Fruit fly (Drosophila melanogaster) whole organism, embryonic: ENCODE measurements around the gene Mgat4b.
A peak's percentile ranks its signal among the peaks of the same experiment; 100 is the strongest.

Source experiments
- B-H2 ChIP-seq: fragments of 200-800 bp; sonication (Bioruptor generic); optimal IDR thresholded peaks from 2 replicates; lab custom pipeline; 2018; ENCODE audit warnings: missing biosample characterization, mild to moderate bottlenecking, missing genetic modification characterization
- CG11085 ChIP-seq: fragments of 200-800 bp; sonication (Bioruptor generic); IDR thresholded peaks from 2 replicates; pipeline ENCODE4 v1.3.6; 2022; ENCODE audit warnings: missing biosample characterization, missing genetic modification characterization
- CG11247 ChIP-seq: fragments of 200-800 bp; sonication (Bioruptor generic); IDR thresholded peaks from 2 replicates; pipeline ENCODE4 v1.3.6; 2022; ENCODE audit warnings: missing biosample characterization, missing genetic modification characterization
- CG12071 ChIP-seq: fragments of 200-800 bp; sonication (Bioruptor generic); optimal IDR thresholded peaks from 3 replicates; lab custom pipeline; 2018; ENCODE audit warnings: missing biosample characterization, mild to moderate bottlenecking, missing genetic modification characterization
- CG14050 ChIP-seq: fragments of 200-800 bp; sonication (Bioruptor generic); IDR thresholded peaks from 3 replicates; pipeline ENCODE4 v1.3.6; 2022; ENCODE audit warnings: missing biosample characterization, missing genetic modification characterization
- CG15696 ChIP-seq: fragments of 200-800 bp; sonication (Bioruptor generic); optimal IDR thresholded peaks from 2 replicates; lab custom pipeline; 2019; ENCODE audit warnings: missing biosample characterization, mild to moderate bottlenecking, missing genetic modification characterization, moderate library complexity
- CG1603 ChIP-seq: fragments of 200-800 bp; sonication (Bioruptor generic); optimal IDR thresholded peaks from 2 replicates; lab custom pipeline; 2019; ENCODE audit warnings: missing biosample characterization, mild to moderate bottlenecking, missing genetic modification characterization, moderate library complexity
- CG17385 ChIP-seq: fragments of 200-800 bp; sonication (Bioruptor generic); optimal IDR thresholded peaks from 3 replicates; lab custom pipeline; 2018; ENCODE audit warnings: missing biosample characterization, mild to moderate bottlenecking, missing genetic modification characterization
- CG34224 ChIP-seq: fragments of 200-800 bp; sonication (Bioruptor generic); IDR thresholded peaks from 3 replicates; pipeline ENCODE4 v1.3.6; 2022; ENCODE audit warnings: missing biosample characterization, missing genetic modification characterization; ENCODE audit not compliant: partially characterized antibody
- CG34422 ChIP-seq: fragments of 200-800 bp; sonication (Bioruptor generic); IDR thresholded peaks from 3 replicates; pipeline ENCODE4 v1.3.6; 2022; ENCODE audit warnings: missing biosample characterization, missing genetic modification characterization
- CG5180 ChIP-seq: fragments of 200-800 bp; sonication (Bioruptor generic); optimal IDR thresholded peaks from 3 replicates; lab custom pipeline; 2017; ENCODE audit warnings: missing biosample characterization, missing genetic modification characterization, mild to moderate bottlenecking, moderate library complexity, missing genetic modification reagents
- CG6689 ChIP-seq: fragments of 200-800 bp; sonication (Bioruptor generic); IDR thresholded peaks from 2 replicates; pipeline ENCODE4 v1.3.6; 2022; ENCODE audit warnings: missing biosample characterization, missing genetic modification characterization
- CG7271 ChIP-seq: fragments of 200-800 bp; sonication (Bioruptor generic); optimal IDR thresholded peaks from 2 replicates; lab custom pipeline; 2018; ENCODE audit warnings: missing biosample characterization, mild to moderate bottlenecking, missing genetic modification characterization, moderate library complexity
- CG7786 ChIP-seq: fragments of 200-800 bp; sonication (Bioruptor generic); optimal IDR thresholded peaks from 2 replicates; lab custom pipeline; 2016; ENCODE audit warnings: missing biosample characterization, missing genetic modification characterization
- CG9817 ChIP-seq: fragments of 200-800 bp; sonication (Bioruptor generic); optimal IDR thresholded peaks from 2 replicates; lab custom pipeline; 2018; ENCODE audit warnings: missing biosample characterization, mild to moderate bottlenecking, missing genetic modification characterization, moderate library complexity
- CG9876 ChIP-seq: fragments of 200-800 bp; sonication (Bioruptor generic); optimal IDR thresholded peaks from 2 replicates; lab custom pipeline; 2016; ENCODE audit warnings: missing biosample characterization, missing genetic modification characterization
- Dip2 ChIP-seq: fragments of 200-800 bp; sonication (Bioruptor generic); IDR thresholded peaks from 2 replicates; pipeline ENCODE4 v1.3.6; 2022; ENCODE audit warnings: missing biosample characterization, missing genetic modification characterization
- Dref ChIP-seq: fragments of 200-800 bp; sonication (Bioruptor generic); IDR thresholded peaks from 2 replicates; pipeline ENCODE4 v1.3.6; 2022; ENCODE audit warnings: missing biosample characterization, missing genetic modification characterization
- Fer1 ChIP-seq: fragments of 200-800 bp; sonication (Bioruptor generic); optimal IDR thresholded peaks from 2 replicates; lab custom pipeline; 2017; ENCODE audit warnings: missing biosample characterization, mild to moderate bottlenecking, missing genetic modification characterization
- HHEX ChIP-seq: fragments of 200-800 bp; sonication (Bioruptor generic); optimal IDR thresholded peaks from 3 replicates; lab custom pipeline; 2017; ENCODE audit warnings: missing biosample characterization, mild to moderate bottlenecking, missing genetic modification characterization, missing genetic modification reagents
- Hmr ChIP-seq: fragments of 200-800 bp; sonication (Bioruptor generic); optimal IDR thresholded peaks from 3 replicates; lab custom pipeline; 2017; ENCODE audit warnings: mild to moderate bottlenecking, missing biosample characterization, missing genetic modification reagents, missing genetic modification characterization
- Jarid2 ChIP-seq: fragments of 200-800 bp; sonication (Bioruptor generic); optimal IDR thresholded peaks from 3 replicates; lab custom pipeline; 2017; ENCODE audit warnings: mild to moderate bottlenecking, missing biosample characterization, missing genetic modification reagents, missing genetic modification characterization
- Lim3 ChIP-seq: fragments of 200-800 bp; sonication (Bioruptor generic); IDR thresholded peaks from 2 replicates; pipeline ENCODE4 v1.3.6; 2022; ENCODE audit warnings: missing biosample characterization, missing genetic modification characterization
- Meics ChIP-seq: fragments of 200-800 bp; sonication (Bioruptor generic); optimal IDR thresholded peaks from 2 replicates; lab custom pipeline; 2017; ENCODE audit warnings: missing biosample characterization, mild to moderate bottlenecking, missing genetic modification characterization
- NC2α ChIP-seq: fragments of 200-800 bp; sonication (Bioruptor generic); optimal IDR thresholded peaks from 2 replicates; lab custom pipeline; 2016; ENCODE audit warnings: missing biosample characterization, missing genetic modification characterization
- Neu2 ChIP-seq: fragments of 200-800 bp; sonication (Bioruptor generic); optimal IDR thresholded peaks from 3 replicates; lab custom pipeline; 2016; ENCODE audit warnings: missing biosample characterization, missing genetic modification characterization, borderline replicate concordance
- Oaz ChIP-seq: fragments of 200-800 bp; sonication (Bioruptor generic); IDR thresholded peaks from 2 replicates; pipeline ENCODE4 v1.3.6; 2022; ENCODE audit warnings: missing biosample characterization, missing genetic modification characterization
- Oli ChIP-seq: fragments of 200-800 bp; sonication (Bioruptor generic); optimal IDR thresholded peaks from 2 replicates; lab custom pipeline; 2018; ENCODE audit warnings: missing biosample characterization, mild to moderate bottlenecking, missing genetic modification characterization, moderate library complexity
- Stat92E ChIP-seq, 3 experiments: fragments of >200 bp in 2 of 3; fragments of 200-800 bp in 1 of 3; sonication (Bioruptor generic) in 1 of 3; optimal IDR thresholded peaks; 2 replicates each; lab custom pipeline; 2017 to 2019; ENCODE audit warnings: missing biosample characterization in 3 of 3, missing genetic modification characterization in 3 of 3, mild to moderate bottlenecking in 1 of 3, moderate library complexity in 1 of 3
- chif ChIP-seq, 2 experiments: fragments of 200-800 bp; sonication (Bioruptor generic); optimal IDR thresholded peaks; 3 replicates each; lab custom pipeline; 2016; ENCODE audit warnings: missing biosample characterization in 2 of 2, missing genetic modification characterization in 2 of 2
- crp ChIP-seq, 2 experiments: fragments of 200-800 bp; sonication (Bioruptor generic); optimal IDR thresholded peaks; 2 replicates in 1 of 2; 3 replicates in 1 of 2; lab custom pipeline; 2017; ENCODE audit warnings: missing biosample characterization in 2 of 2, missing genetic modification characterization in 2 of 2, mild to moderate bottlenecking in 1 of 2, moderate library complexity in 1 of 2
- dati ChIP-seq: fragments of 200-800 bp; sonication (Bioruptor generic); IDR thresholded peaks from 2 replicates; pipeline ENCODE4 v1.3.6; 2022; ENCODE audit warnings: missing biosample characterization, missing genetic modification characterization
- dmrt11E ChIP-seq: fragments of 200-800 bp; sonication (Bioruptor generic); optimal IDR thresholded peaks from 3 replicates; lab custom pipeline; 2018; ENCODE audit warnings: missing biosample characterization, mild to moderate bottlenecking, missing genetic modification characterization, moderate library complexity
- en ChIP-seq: fragments of 200-800 bp; sonication (Bioruptor generic); optimal IDR thresholded peaks from 2 replicates; lab custom pipeline; 2016; ENCODE audit warnings: missing biosample characterization, missing genetic modification characterization
- gfzf ChIP-seq: fragments of 200-800 bp; sonication (Bioruptor generic); optimal IDR thresholded peaks from 2 replicates; lab custom pipeline; 2016; ENCODE audit warnings: missing biosample characterization, mild to moderate bottlenecking, missing genetic modification characterization, moderate library complexity
- hkb ChIP-seq, 2 experiments: fragments of 200-800 bp in 1 of 2; fragments of >200 bp in 1 of 2; sonication (Bioruptor generic) in 1 of 2; IDR thresholded peaks in 1 of 2; optimal IDR thresholded peaks in 1 of 2; 2 replicates each; pipeline versions ENCODE4 v1.3.6 to Lab custom; 2017 to 2022; ENCODE audit warnings: missing biosample characterization in 1 of 2, missing genetic modification characterization in 1 of 2
- inv ChIP-seq: fragments of 200-800 bp; sonication (Bioruptor generic); IDR thresholded peaks from 2 replicates; pipeline ENCODE4 v1.3.6; 2022; ENCODE audit warnings: missing biosample characterization, missing genetic modification characterization; ENCODE audit not compliant: partially characterized antibody
- onecut ChIP-seq: fragments of 200-800 bp; sonication (Bioruptor generic); IDR thresholded peaks from 2 replicates; pipeline ENCODE4 v1.3.6; 2022; ENCODE audit warnings: missing biosample characterization, missing genetic modification characterization
- pho ChIP-seq: fragments of 200-800 bp; sonication (Bioruptor generic); optimal IDR thresholded peaks from 2 replicates; lab custom pipeline; 2016; ENCODE audit warnings: missing biosample characterization, missing genetic modification characterization
- pzg ChIP-seq: fragments of 200-800 bp; sonication (Bioruptor generic); optimal IDR thresholded peaks from 3 replicates; lab custom pipeline; 2018; ENCODE audit warnings: missing biosample characterization, mild to moderate bottlenecking, missing genetic modification characterization, moderate library complexity
- repo ChIP-seq: fragments of 200-800 bp; sonication (Bioruptor generic); optimal IDR thresholded peaks from 2 replicates; lab custom pipeline; 2016; ENCODE audit warnings: missing biosample characterization, missing genetic modification characterization
- rib ChIP-seq: fragments of 200-800 bp; sonication (Bioruptor generic); IDR thresholded peaks from 2 replicates; pipeline ENCODE4 v1.3.6; 2022; ENCODE audit warnings: missing biosample characterization, missing genetic modification characterization
- ro ChIP-seq: fragments of 200-800 bp; sonication (Bioruptor generic); IDR thresholded peaks from 2 replicates; pipeline ENCODE4 v1.3.6; 2022; ENCODE audit warnings: missing biosample characterization, missing genetic modification characterization
- slp2 ChIP-seq: fragments of 200-800 bp; sonication (Bioruptor generic); optimal IDR thresholded peaks from 2 replicates; lab custom pipeline; 2016; ENCODE audit warnings: missing biosample characterization, missing genetic modification characterization
- wek ChIP-seq: fragments of 200-800 bp; sonication (Bioruptor generic); optimal IDR thresholded peaks from 3 replicates; lab custom pipeline; 2018; ENCODE audit warnings: missing biosample characterization, mild to moderate bottlenecking, missing genetic modification characterization, moderate library complexity
- wor ChIP-seq: fragments of 200-800 bp; sonication (Bioruptor generic); IDR thresholded peaks from 2 replicates; pipeline ENCODE4 v1.3.6; 2022; ENCODE audit warnings: missing biosample characterization, missing genetic modification characterization
- zen ChIP-seq: fragments of 200-800 bp; sonication (Bioruptor generic); optimal IDR thresholded peaks from 3 replicates; lab custom pipeline; 2018; ENCODE audit warnings: missing biosample characterization, mild to moderate bottlenecking, missing genetic modification characterization, moderate library complexity

Mgat4b gene

DNA sequence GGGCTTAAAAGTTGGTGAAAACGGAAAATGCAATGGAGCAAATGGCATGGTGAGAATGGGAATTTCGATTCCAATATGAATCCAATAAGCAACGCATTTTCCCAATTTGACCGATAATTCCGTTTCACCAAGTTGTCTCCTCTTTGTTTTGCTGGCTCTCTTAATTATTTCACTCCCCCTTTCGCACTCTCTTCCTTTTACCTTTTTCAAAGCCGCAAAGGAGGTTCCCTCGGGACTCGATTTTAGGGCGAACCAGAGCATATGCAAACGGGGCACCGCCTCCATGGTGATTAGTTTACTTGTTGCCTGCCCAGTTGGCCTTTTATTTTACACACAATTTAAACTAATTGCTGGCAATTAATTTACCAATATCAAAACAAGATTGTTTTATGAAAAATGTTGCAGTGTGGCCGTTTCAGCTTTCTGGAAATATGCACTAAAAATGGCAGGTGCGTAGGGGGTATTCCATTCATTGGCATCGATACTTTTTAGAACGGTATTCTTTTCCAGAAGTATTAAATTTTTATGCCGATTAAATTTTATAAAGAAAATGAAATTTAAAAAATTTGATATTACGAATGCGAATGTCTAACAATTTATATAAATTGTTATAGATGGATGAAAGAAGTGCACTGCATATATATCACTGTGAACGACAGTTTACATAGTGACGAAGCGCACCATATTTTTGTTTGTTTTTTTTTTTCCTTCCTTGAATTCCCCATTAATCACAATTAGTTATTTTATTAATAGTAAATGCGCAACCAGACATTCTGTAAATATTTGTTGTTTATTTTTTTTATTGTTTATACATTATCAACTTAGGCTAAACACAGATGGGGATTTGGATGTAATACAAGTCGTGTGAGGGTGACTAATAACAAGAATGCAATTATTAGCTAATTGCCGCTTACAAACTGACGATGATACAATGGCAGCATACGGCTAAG is 6.9 kb upstream of the Mgat4b start, which contains the start of gene mop (continued):
- TF ChIP-seq pho (no peak), CG5180 (GFP tag; lab: Kevin White, UChicago) (no peak), inv (peak; percentile 40; the same call in 1 of the 2 replicates), pzg (GFP tag; lab: Kevin White, UChicago) (peak; percentile 54), CG11247 (0 out of 2 replicates have a peak, but pooled peaks have one; percentile 37), wek (GFP tag; lab: Kevin White, UChicago) (peak; percentile 92), CG7271 (no peak), HHEX (GFP tag; lab: Kevin White, UChicago) (no peak), CG17385 (no peak), dmrt11E (tag; lab: Kevin White, UChicago) (peak; percentile 35), Fer1 (no peak), CG34422 (GFP tag; lab: Robert Waterston, UW) (no peak; the same call in 1 of the 3 replicates), Meics (GFP tag; lab: Kevin White, UChicago) (peak; percentile 96), CG1603 (no peak), wor (GFP tag; lab: Robert Waterston, UW) (no peak), onecut (GFP tag; lab: Robert Waterston, UW) (0 out of 2 replicates have a peak, but pooled peaks have one; percentile 37), hkb (optimal IDR thresholded peaks at IDR 0.05; lab: Kevin White, UChicago) (no peak), hkb (GFP tag; IDR thresholded peaks at IDR 0.05; lab: Robert Waterston, UW) (peak; percentile 62; the same call in 1 of the 2 replicates), CG12071 (no peak), Neu2 (GFP tag; lab: Kevin White, UChicago) (no peak), chif (GFP tag; optimal IDR thresholded peaks at IDR 0.05; lab: Kevin White, UChicago) (no peak), Oaz (no peak), CG15696 (tag; lab: Kevin White, UChicago) (peak; percentile 34), slp2 (GFP tag; lab: Kevin White, UChicago) (no peak), CG9876 (GFP tag; lab: Kevin White, UChicago) (no peak), Dref (GFP tag; lab: Robert Waterston, UW) (no peak), crp (GFP tag; optimal IDR thresholded peaks at IDR 0.05; lab: Kevin White, UChicago) (no peak), CG7786 (GFP tag; lab: Kevin White, UChicago) (no peak), Lim3 (GFP tag; lab: Robert Waterston, UW) (no peak), Hmr (GFP tag; lab: Kevin White, UChicago) (no peak), zen (peak; percentile 17), rib (0 out of 2 replicates have a peak, but pooled peaks have one; percentile 39), repo (GFP tag; lab: Kevin White, UChicago) (no peak), Oli (tag; lab: Kevin White, UChicago) (no peak), en (GFP tag; lab: Kevin White, UChicago) (no peak), Jarid2 (GFP tag; lab: Kevin White, UChicago) (no peak), dati (GFP tag; lab: Robert Waterston, UW) (no peak), NC2α (GFP tag; lab: Kevin White, UChicago) (no peak), B-H2 (GFP tag; lab: Kevin White, UChicago) (no peak), CG34224 (GFP tag; lab: Robert Waterston, UW) (no peak), Dip2 (no peak), CG11085 (GFP tag; lab: Robert Waterston, UW) (peak; percentile 37; the same call in 1 of the 2 replicates), Stat92E (GFP tag; optimal IDR thresholded peaks at IDR 0.05; lab: Kevin White, UChicago) (peak in 1 of 3 experiments; percentile 62), ro (GFP tag; lab: Robert Waterston, UW) (no peak), gfzf (GFP tag; lab: Kevin White, UChicago) (peak; percentile 79), CG9817 (peak; percentile 2), CG6689 (GFP tag; lab: Robert Waterston, UW) (no peak; the same call in 1 of the 2 replicates), CG14050 (peak; percentile 41; the same call in 2 of the 3 replicates)
